Worm (Caenorhabditis elegans) whole organism, young adult: ENCODE data around the gene cdc-37.
"Not testable (repeated sequence)": the region's sequence is repeated elsewhere in the genome, so short reads cannot be mapped to it uniquely, and the experiment has no call there.

Experiments used
- B0336.3 ChIP-seq: fragments of 200-800 bp; sonication (Bioruptor generic); IDR thresholded peaks from 2 replicates; pipeline ENCODE4 v1.3.6; 2022; ENCODE audit warnings: missing genetic modification characterization, missing compliant biosample characterization
- F37B4.10 ChIP-seq: fragments of 200-800 bp; sonication (Bioruptor generic); IDR thresholded peaks from 2 replicates; pipeline ENCODE4 v1.3.6; 2022; ENCODE audit warnings: missing genetic modification characterization, missing compliant biosample characterization
- F52B5.7 ChIP-seq: sonication (generic microtip); optimal IDR thresholded peaks from 2 replicates; lab custom pipeline; 2016; ENCODE audit warnings: mild to moderate bottlenecking, missing genetic modification characterization, missing compliant biosample characterization
- T07F8.4 ChIP-seq: sonication (generic microtip); optimal IDR thresholded peaks from 2 replicates; lab custom pipeline; 2016; ENCODE audit warnings: mild to moderate bottlenecking, missing genetic modification characterization, moderate library complexity, missing compliant biosample characterization
- Y53G8AR.9 ChIP-seq: fragments of 200-800 bp; sonication (Bioruptor generic); conservative IDR thresholded peaks from 2 replicates; pipeline ENCODE4 v1.3.6; 2022; ENCODE audit warnings: missing genetic modification reagents, missing genetic modification characterization, missing compliant biosample characterization
- Y95B8A.8 ChIP-seq: fragments of 200-800 bp; sonication (Bioruptor generic); IDR thresholded peaks from 2 replicates; pipeline ENCODE4 v1.3.6; 2022; ENCODE audit warnings: missing genetic modification reagents, missing genetic modification characterization, missing compliant biosample characterization
- aptf-2 ChIP-seq: fragments of 200-800 bp; sonication (Bioruptor generic); conservative IDR thresholded peaks from 2 replicates; pipeline ENCODE4 v1.3.6; 2022; ENCODE audit warnings: missing genetic modification reagents, missing genetic modification characterization, missing compliant biosample characterization
- bed-1 ChIP-seq: fragments of 200-800 bp; sonication (Bioruptor generic); IDR thresholded peaks from 2 replicates; pipeline ENCODE4 v1.3.6; 2022; ENCODE audit warnings: missing genetic modification reagents, missing genetic modification characterization, missing compliant biosample characterization
- ccch-3 ChIP-seq: fragments of 200-800 bp; sonication (Bioruptor generic); optimal IDR thresholded peaks from 2 replicates; lab custom pipeline; 2018; ENCODE audit warnings: mild to moderate bottlenecking, missing genetic modification characterization, missing compliant biosample characterization
- cebp-2 ChIP-seq: fragments of 200-800 bp; sonication (Bioruptor generic); IDR thresholded peaks from 2 replicates; pipeline ENCODE4 v1.3.6; 2022; ENCODE audit warnings: missing genetic modification characterization, missing compliant biosample characterization
- ceh-27 ChIP-seq: fragments of 200-800 bp; sonication (Bioruptor generic); optimal IDR thresholded peaks from 2 replicates; lab custom pipeline; 2018; ENCODE audit warnings: mild to moderate bottlenecking, missing genetic modification characterization, moderate library complexity, missing compliant biosample characterization
- ceh-79 ChIP-seq: sonication (generic microtip); optimal IDR thresholded peaks from 2 replicates; lab custom pipeline; 2017; ENCODE audit warnings: mild to moderate bottlenecking, missing genetic modification characterization, missing compliant biosample characterization
- ceh-91 ChIP-seq: fragments of 200-800 bp; sonication (Bioruptor generic); IDR thresholded peaks from 2 replicates; pipeline ENCODE4 v1.3.6; 2022; ENCODE audit warnings: missing genetic modification reagents, missing genetic modification characterization, missing compliant biosample characterization
- chd-7 ChIP-seq: sonication (generic microtip); optimal IDR thresholded peaks from 2 replicates; lab custom pipeline; 2016; ENCODE audit warnings: mild to moderate bottlenecking, missing genetic modification characterization, moderate library complexity, missing compliant biosample characterization
- die-1 ChIP-seq: sonication (generic microtip); optimal IDR thresholded peaks from 2 replicates; lab custom pipeline; 2016; ENCODE audit warnings: missing genotype, mild to moderate bottlenecking, missing genetic modification characterization, missing compliant biosample characterization
- efl-1 ChIP-seq: fragments of 150-350 bp; optimal IDR thresholded peaks from 2 replicates; lab custom pipeline; 2014; ENCODE audit warnings: missing biosample characterization, missing genetic modification reagents, missing genetic modification characterization
- egl-18 ChIP-seq: fragments of 200-800 bp; sonication (Bioruptor generic); IDR thresholded peaks from 2 replicates; pipeline ENCODE4 v1.3.6; 2022; ENCODE audit warnings: missing genetic modification reagents, missing genetic modification characterization, missing compliant biosample characterization
- hmg-1.2 ChIP-seq: fragments of 200-800 bp; sonication (Bioruptor generic); IDR thresholded peaks from 2 replicates; pipeline ENCODE4 v1.3.6; 2022; ENCODE audit warnings: missing genetic modification reagents, missing genetic modification characterization, missing compliant biosample characterization
- hmg-20 ChIP-seq: fragments of 200-800 bp; sonication (Bioruptor generic); IDR thresholded peaks from 2 replicates; pipeline ENCODE4 v1.3.6; 2022; ENCODE audit warnings: missing genetic modification reagents, missing genetic modification characterization, missing compliant biosample characterization
- hrde-1 ChIP-seq: sonication (generic microtip); optimal IDR thresholded peaks from 2 replicates; lab custom pipeline; 2016; ENCODE audit warnings: missing genetic modification characterization, mild to moderate bottlenecking, missing compliant biosample characterization, moderate library complexity, missing genotype, missing genetic modification reagents, borderline replicate concordance
- hsf-1 ChIP-seq: fragments of 200-800 bp; sonication (Bioruptor generic); IDR thresholded peaks from 2 replicates; pipeline ENCODE4 v1.3.6; 2022; ENCODE audit warnings: missing genetic modification reagents, missing genetic modification characterization, missing compliant biosample characterization
- let-526 ChIP-seq: fragments of 200-800 bp; sonication (Bioruptor generic); IDR thresholded peaks from 2 replicates; pipeline ENCODE4 v1.3.6; 2022; ENCODE audit warnings: missing genetic modification reagents, missing genetic modification characterization, missing compliant biosample characterization
- lin-26 ChIP-seq: fragments of 200-800 bp; sonication (Bioruptor generic); IDR thresholded peaks from 2 replicates; pipeline ENCODE4 v1.3.6; 2022; ENCODE audit warnings: missing genetic modification reagents, missing genetic modification characterization, missing compliant biosample characterization
- mel-28 ChIP-seq: sonication (generic microtip); optimal IDR thresholded peaks from 2 replicates; lab custom pipeline; 2016; ENCODE audit warnings: borderline replicate concordance, mild to moderate bottlenecking, missing genetic modification characterization, missing compliant biosample characterization
- nhr-120 ChIP-seq: fragments of 200-800 bp; sonication (Bioruptor generic); IDR thresholded peaks from 2 replicates; pipeline ENCODE4 v1.3.6; 2022; ENCODE audit warnings: missing genetic modification characterization, missing compliant biosample characterization
- nhr-27 ChIP-seq: fragments of 200-800 bp; sonication (Bioruptor generic); optimal IDR thresholded peaks from 2 replicates; lab custom pipeline; 2018; ENCODE audit warnings: mild to moderate bottlenecking, missing genetic modification characterization, moderate library complexity, missing compliant biosample characterization
- nhr-80 ChIP-seq: sonication (generic microtip); optimal IDR thresholded peaks from 2 replicates; lab custom pipeline; 2016; ENCODE audit warnings: missing genetic modification characterization, missing compliant biosample characterization
- pbrm-1 ChIP-seq: fragments of 200-800 bp; sonication (Bioruptor generic); IDR thresholded peaks from 2 replicates; pipeline ENCODE4 v1.3.6; 2022; ENCODE audit warnings: missing genetic modification reagents, missing genetic modification characterization, missing compliant biosample characterization
- pha-4 ChIP-seq: fragments of 150-350 bp; sonication (generic microtip); optimal IDR thresholded peaks from 2 replicates; lab custom pipeline; 2014; ENCODE audit warnings: missing biosample characterization, missing genetic modification reagents, missing genetic modification characterization
- rec-8 ChIP-seq, 2 experiments: sonication (generic microtip); optimal IDR thresholded peaks; 2 replicates each; lab custom pipeline; 2016; ENCODE audit warnings: mild to moderate bottlenecking in 2 of 2, missing genetic modification characterization in 2 of 2, missing genetic modification reagents in 2 of 2, missing genotype in 2 of 2, missing biosample characterization in 1 of 2, missing compliant biosample characterization in 1 of 2, moderate library complexity in 1 of 2
- snpc-4 ChIP-seq, 5 experiments: fragments of 150-350 bp in 1 of 5; sonication (generic microtip) in 4 of 5; optimal IDR thresholded peaks; 2 replicates each; lab custom pipeline; 2014 to 2018; ENCODE audit warnings: missing genetic modification characterization in 5 of 5, missing biosample characterization in 3 of 5, antibody characterized with exemption in 2 of 5, mild to moderate bottlenecking in 2 of 5, missing compliant biosample characterization in 2 of 5, missing genotype in 2 of 5, moderate library complexity in 2 of 5, missing genetic modification reagents in 1 of 5
- somi-1 ChIP-seq: fragments of 200-800 bp; sonication (Bioruptor generic); optimal IDR thresholded peaks from 2 replicates; lab custom pipeline; 2018; ENCODE audit warnings: mild to moderate bottlenecking, missing genetic modification characterization, missing compliant biosample characterization
- tbp1 ChIP-seq: fragments of 200-800 bp; sonication (Bioruptor generic); optimal IDR thresholded peaks from 2 replicates; lab custom pipeline; 2018; ENCODE audit warnings: mild to moderate bottlenecking, missing genetic modification characterization, missing compliant biosample characterization
- tlf-1 ChIP-seq: fragments of 200-800 bp; sonication (Bioruptor generic); optimal IDR thresholded peaks from 2 replicates; lab custom pipeline; 2018; ENCODE audit warnings: mild to moderate bottlenecking, missing genetic modification characterization, missing compliant biosample characterization
- xnd-1 ChIP-seq: sonication (generic microtip); optimal IDR thresholded peaks from 2 replicates; lab custom pipeline; 2016; ENCODE audit warnings: missing genotype, missing genetic modification reagents, missing genetic modification characterization, missing compliant biosample characterization
- zfh-2 ChIP-seq: fragments of 200-800 bp; sonication (Bioruptor generic); conservative IDR thresholded peaks from 2 replicates; pipeline ENCODE4 v1.3.6; 2022; ENCODE audit warnings: missing genetic modification reagents, missing genetic modification characterization, missing compliant biosample characterization
- zim-3 ChIP-seq: sonication (generic microtip); optimal IDR thresholded peaks from 2 replicates; lab custom pipeline; 2017; ENCODE audit warnings: mild to moderate bottlenecking, missing genetic modification characterization, moderate library complexity, missing compliant biosample characterization
- ztf-26 ChIP-seq: sonication (generic microtip); optimal IDR thresholded peaks from 2 replicates; lab custom pipeline; 2017; ENCODE audit warnings: missing genetic modification characterization, missing compliant biosample characterization

The cdc-37 gene

ce11 chrII:602020-602419 is 21.6 kb upstream of the cdc-37 start, which contains the start of gene nhl-3:
Gene nhl-3, minus strand, starts transcription at chrII:602120.
- no peak for TF ChIP-seq bed-1
- no peak for TF ChIP-seq zfh-2 (GFP tag; lab: Robert Waterston, UW)
- TF ChIP-seq pbrm-1 (GFP tag; lab: Robert Waterston, UW), result no peak
- no peak for TF ChIP-seq lin-26
- no peak for TF ChIP-seq Y53G8AR.9
- no peak for TF ChIP-seq zim-3 (tag; lab: Kevin White, UChicago)

ce11 chrII:601305-601704 is 20.9 kb upstream of the cdc-37 start:
- TF ChIP-seq hmg-1.2, result peak; percentile 60; the same call in 1 of the 2 replicates
- no peak for TF ChIP-seq pha-4
- no peak for TF ChIP-seq nhr-120

- no peak for TF ChIP-seq let-526 (GFP tag; lab: Robert Waterston, UW)
- TF ChIP-seq hmg-1.2, result no peak
- TF ChIP-seq efl-1 (GFP tag; lab: Kevin White, UChicago), result no peak
Measured at ce11 chrII:596702-597101, 16.3 kb upstream of the cdc-37 start.

ce11 chrII:593221-593620 is 12.8 kb upstream of the cdc-37 start, which contains the start of gene W08F4.1:
Gene W08F4.1, plus strand, starts transcription at chrII:593521.
- TF ChIP-seq ccch-3 (GFP tag; lab: Kevin White, UChicago); Y95B8A.8; nhr-80 (tag; lab: Kevin White, UChicago): not testable (repeated sequence)

ce11 chrII:591110-591509 is 10.7 kb upstream of the cdc-37 start, which contains the start of gene W08F4.10:
Gene W08F4.10, minus strand, starts transcription at chrII:591210.
- no peak for TF ChIP-seq ceh-79
- no peak for TF ChIP-seq nhr-27
- no peak for TF ChIP-seq B0336.3 (GFP tag; lab: Robert Waterston, UW)
- TF ChIP-seq hrde-1 (tag; lab: Kevin White, UChicago), result no peak
- TF ChIP-seq die-1 (tag; lab: Kevin White, UChicago), result no peak
- TF ChIP-seq ceh-91, result no peak
- no peak for TF ChIP-seq snpc-4 (GFP tag; optimal IDR thresholded peaks at IDR 0.05; lab: Kevin White, UChicago)
- no peak for TF ChIP-seq snpc-4 (tag; optimal IDR thresholded peaks at IDR 0.05; lab: Kevin White, UChicago)
- TF ChIP-seq ceh-27 (GFP tag; lab: Kevin White, UChicago), result no peak
- TF ChIP-seq T07F8.4 (tag; lab: Kevin White, UChicago), result no peak
- TF ChIP-seq F52B5.7 (tag; lab: Kevin White, UChicago), result no peak
- no peak for TF ChIP-seq cebp-2 (GFP tag; lab: Robert Waterston, UW)
- TF ChIP-seq aptf-2 (GFP tag; lab: Robert Waterston, UW), result no peak
- TF ChIP-seq efl-1 (GFP tag; lab: Kevin White, UChicago), result no peak

- TF ChIP-seq chd-7 (no peak), egl-18 (GFP tag; lab: Robert Waterston, UW) (no peak), ceh-27 (GFP tag; lab: Kevin White, UChicago) (no peak), ccch-3 (GFP tag; lab: Kevin White, UChicago) (no peak), hsf-1 (GFP tag; lab: Robert Waterston, UW) (no peak), nhr-80 (tag; lab: Kevin White, UChicago) (no peak), somi-1 (GFP tag; lab: Kevin White, UChicago) (no peak), tlf-1 (GFP tag; lab: Kevin White, UChicago) (no peak), mel-28 (no peak), tbp1 (GFP tag; lab: Kevin White, UChicago) (no peak), ztf-26 (no peak), pha-4 (no peak), nhr-27 (no peak), F37B4.10 (no peak), rec-8 (tag; optimal IDR thresholded peaks at IDR 0.05; lab: Kevin White, UChicago) (no peak), hmg-20 (GFP tag; lab: Robert Waterston, UW) (no peak), lin-26 (no peak), zim-3 (tag; lab: Kevin White, UChicago) (no peak), xnd-1 (tag; lab: Kevin White, UChicago) (no peak)
Measured at ce11 chrII:587533-587932, 7.1 kb upstream of the cdc-37 start, which contains the start of gene fbxb-34. Gene fbxb-34, plus strand, starts transcription at chrII:587833.
